Fruit fly (Drosophila melanogaster): Measurements from ENCODE around the gene Nup154.

Nup154 gene

dm6 chr2L:11034495-11034894 lies 29.9 kb downstream of the Nup154 start, which contains the start of gene CG18666:
CG18666 (plus strand) TSS chr2L:11034795.
- TF ChIP-seq gro (GFP tag; optimal IDR thresholded peaks at IDR 0.05) (no peak), CG11723 (GFP tag; optimal IDR thresholded peaks at IDR 0.05) (no peak), CG17359 (tag; optimal IDR thresholded peaks at IDR 0.05) (no peak), sd (tag; optimal IDR thresholded peaks at IDR 0.05) (no peak), CG8478 (optimal IDR thresholded peaks at IDR 0.05) (no peak), Hr39 (optimal IDR thresholded peaks at IDR 0.05) (no peak), CG1647 (GFP tag; optimal IDR thresholded peaks at IDR 0.05) (no peak), row (GFP tag; IDR thresholded peaks at IDR 0.05) (no peak), bowl (GFP tag; IDR thresholded peaks at IDR 0.05) (no peak), toy (GFP tag; IDR thresholded peaks at IDR 0.05) (no peak), sisA (GFP tag; IDR thresholded peaks at IDR 0.05) (no peak)

dm6 chr2L:11037583-11038517 lies 33.2 kb downstream of the Nup154 start:
- TF ChIP-seq CG14710 (tag; optimal IDR thresholded peaks at IDR 0.05) (peak; percentile 22), CG8290 (GFP tag; optimal IDR thresholded peaks at IDR 0.05) (peak; percentile 14), CG8290 (tag; optimal IDR thresholded peaks at IDR 0.05) (peak in 1 of 2 experiments; percentile 16), CG11504 (tag; optimal IDR thresholded peaks at IDR 0.05) (peak; percentile 69), CG9609 (GFP tag; optimal IDR thresholded peaks at IDR 0.05) (peak; percentile 11), az2 (GFP tag; optimal IDR thresholded peaks at IDR 0.05) (peak; percentile 71), maf-S (GFP tag; optimal IDR thresholded peaks at IDR 0.05) (no peak), Elba2 (GFP tag; optimal IDR thresholded peaks at IDR 0.05) (no peak), seq (GFP tag; IDR thresholded peaks at IDR 0.05) (peak; percentile 52; the same call in 1 of the 2 replicates), twi (tag; optimal IDR thresholded peaks at IDR 0.05) (peak; percentile 49), danr (GFP tag; IDR thresholded peaks at IDR 0.05) (no peak), CG12155 (GFP tag; optimal IDR thresholded peaks at IDR 0.05) (peak; percentile 39), sob (GFP tag; IDR thresholded peaks at IDR 0.05) (0 out of 2 replicates have a peak, but pooled peaks have one; percentile 27), CG2116 (GFP tag; optimal IDR thresholded peaks at IDR 0.05) (peak; percentile 5), CG5180 (GFP tag; optimal IDR thresholded peaks at IDR 0.05) (peak; percentile 84), CG2199 (GFP tag; IDR thresholded peaks at IDR 0.05) (peak; percentile 83; the same call in 2 of the 3 replicates), CG2875 (GFP tag; optimal IDR thresholded peaks at IDR 0.05) (peak; percentile 17), Hr3 (GFP tag; optimal IDR thresholded peaks at IDR 0.05) (peak; percentile 51), ttk (GFP tag; IDR thresholded peaks at IDR 0.05) (peak; percentile 33; the same call in 1 of the 2 replicates), lov (optimal IDR thresholded peaks at IDR 0.05) (no peak), lov (GFP tag; IDR thresholded peaks at IDR 0.05) (no peak), B-H1 (GFP tag; IDR thresholded peaks at IDR 0.05) (no peak; the same call in 2 of the 3 replicates), Asciz (GFP tag; optimal IDR thresholded peaks at IDR 0.05) (peak; percentile 41), B-H2 (GFP tag; optimal IDR thresholded peaks at IDR 0.05) (no peak), CG2202 (tag; optimal IDR thresholded peaks at IDR 0.05) (peak; percentile 46), CG3281 (GFP tag; optimal IDR thresholded peaks at IDR 0.05) (peak; percentile 20), CG10543 (GFP tag; optimal IDR thresholded peaks at IDR 0.05) (peak; percentile 47), Xrp1 (GFP tag; IDR thresholded peaks at IDR 0.05) (peak; percentile 30; the same call in 1 of the 2 replicates), pros (GFP tag; optimal IDR thresholded peaks at IDR 0.05) (no peak), gcm2 (GFP tag; optimal IDR thresholded peaks at IDR 0.05) (peak; percentile 22), crc (GFP tag; optimal IDR thresholded peaks at IDR 0.05) (no peak), chm (GFP tag; IDR thresholded peaks at IDR 0.05) (peak; percentile 64; the same call in 1 of the 2 replicates), Mrtf (GFP tag; IDR thresholded peaks at IDR 0.05) (no peak), nerfin-2 (GFP tag; IDR thresholded peaks at IDR 0.05; ENCODE audit: partially characterized antibody) (0 out of 2 replicates have a peak, but pooled peaks have one; percentile 40), CG17829 (tag; optimal IDR thresholded peaks at IDR 0.05) (peak; percentile 23), CG17361 (GFP tag; IDR thresholded peaks at IDR 0.05) (peak; percentile 65; the same call in 1 of the 3 replicates), ssp (GFP tag; IDR thresholded peaks at IDR 0.05) (peak; percentile 46), Sox100B (GFP tag; optimal IDR thresholded peaks at IDR 0.05) (peak; percentile 52)
